Fruit fly (Drosophila melanogaster) whole organism, prepupa: Measurements from ENCODE around the gene CG12481.

Source experiments
- Blimp-1 ChIP-seq: fragments of 200-800 bp; sonication (Bioruptor generic); optimal IDR thresholded peaks from 3 replicates; lab custom pipeline; 2017; ENCODE audit warnings: missing biosample characterization, missing genetic modification characterization, mild to moderate bottlenecking, moderate library complexity, missing genetic modification reagents
- CG11902 ChIP-seq: fragments of 200-800 bp; sonication (Bioruptor generic); optimal IDR thresholded peaks from 3 replicates; lab custom pipeline; 2016; ENCODE audit warnings: missing biosample characterization, missing genetic modification characterization
- CG15336 ChIP-seq: fragments of 200-800 bp; sonication (Bioruptor generic); IDR thresholded peaks from 2 replicates; pipeline ENCODE4 v1.3.6; 2022; ENCODE audit warnings: missing biosample characterization, missing genetic modification characterization
- CG16779 ChIP-seq: fragments of 200-800 bp; sonication (Bioruptor generic); optimal IDR thresholded peaks from 3 replicates; lab custom pipeline; 2017; ENCODE audit warnings: missing biosample characterization, mild to moderate bottlenecking, missing genetic modification characterization
- CG3032 ChIP-seq: fragments of 200-800 bp; optimal IDR thresholded peaks from 2 replicates; lab custom pipeline; 2019; ENCODE audit warnings: missing biosample characterization, mild to moderate bottlenecking, missing genetic modification characterization, moderate library complexity
- CG31627 ChIP-seq: fragments of 200-800 bp; sonication (Bioruptor generic); optimal IDR thresholded peaks from 3 replicates; lab custom pipeline; 2016; ENCODE audit warnings: missing biosample characterization, missing genetic modification characterization
- CG32006 ChIP-seq: fragments of 200-800 bp; sonication (Bioruptor generic); optimal IDR thresholded peaks from 3 replicates; lab custom pipeline; 2017; ENCODE audit warnings: missing biosample characterization, mild to moderate bottlenecking, missing genetic modification characterization
- CG34406 ChIP-seq: fragments of 200-800 bp; sonication (Bioruptor generic); optimal IDR thresholded peaks from 3 replicates; lab custom pipeline; 2016; ENCODE audit warnings: missing biosample characterization, missing genetic modification characterization
- CG4318 ChIP-seq: fragments of 200-800 bp; sonication (Bioruptor generic); optimal IDR thresholded peaks from 3 replicates; lab custom pipeline; 2017; ENCODE audit warnings: missing biosample characterization, mild to moderate bottlenecking, missing genetic modification characterization
- CG6163 ChIP-seq: fragments of 200-800 bp; sonication (Bioruptor generic); IDR thresholded peaks from 3 replicates; pipeline ENCODE4 v1.3.6; 2022; ENCODE audit warnings: missing biosample characterization, missing genetic modification characterization
- CG6792 ChIP-seq: fragments of 200-800 bp; sonication (Bioruptor generic); optimal IDR thresholded peaks from 3 replicates; lab custom pipeline; 2016; ENCODE audit warnings: missing biosample characterization, missing genetic modification characterization
- CG6808 ChIP-seq: fragments of 200-800 bp; sonication (Bioruptor generic); optimal IDR thresholded peaks from 3 replicates; lab custom pipeline; 2017; ENCODE audit warnings: missing biosample characterization, missing genetic modification characterization, mild to moderate bottlenecking, moderate library complexity, missing genetic modification reagents
- CG7368 ChIP-seq: fragments of 200-800 bp; sonication (Bioruptor generic); optimal IDR thresholded peaks from 3 replicates; lab custom pipeline; 2016; ENCODE audit warnings: missing biosample characterization, missing genetic modification characterization
- CG8119 ChIP-seq: fragments of 200-800 bp; sonication (Bioruptor generic); IDR thresholded peaks from 3 replicates; pipeline ENCODE4 v1.3.6; 2022; ENCODE audit warnings: missing biosample characterization, missing genetic modification characterization
- CG8319 ChIP-seq: fragments of 200-800 bp; sonication (Bioruptor generic); optimal IDR thresholded peaks from 3 replicates; lab custom pipeline; 2016; ENCODE audit warnings: missing biosample characterization, missing genetic modification characterization
- CG9139 ChIP-seq: fragments of 200-800 bp; sonication (Bioruptor generic); optimal IDR thresholded peaks from 3 replicates; lab custom pipeline; 2017; ENCODE audit warnings: missing biosample characterization, mild to moderate bottlenecking, missing genetic modification characterization
- Eip78C ChIP-seq: fragments of 200-800 bp; sonication (Bioruptor generic); peaks from one replicate; lab custom pipeline; 2016; ENCODE audit warnings: missing biosample characterization, missing genetic modification characterization
- Ets96B ChIP-seq: fragments of 200-800 bp; optimal IDR thresholded peaks from 2 replicates; lab custom pipeline; 2019; ENCODE audit warnings: missing biosample characterization, mild to moderate bottlenecking, missing genetic modification characterization, moderate library complexity
- Hr39 ChIP-seq: fragments of 200-800 bp; sonication (Bioruptor generic); optimal IDR thresholded peaks from 2 replicates; lab custom pipeline; 2016; ENCODE audit warnings: missing biosample characterization, missing genetic modification characterization
- Hr4 ChIP-seq: fragments of 200-800 bp; sonication (Bioruptor generic); optimal IDR thresholded peaks from 3 replicates; lab custom pipeline; 2016; ENCODE audit warnings: missing biosample characterization, missing genetic modification characterization
- Lpt ChIP-seq: fragments of 200-800 bp; sonication (Bioruptor generic); optimal IDR thresholded peaks from 3 replicates; lab custom pipeline; 2016; ENCODE audit warnings: missing biosample characterization, missing genetic modification characterization
- Met ChIP-seq: fragments of 200-800 bp; sonication (Bioruptor generic); optimal IDR thresholded peaks from 3 replicates; lab custom pipeline; 2016; ENCODE audit warnings: missing biosample characterization, missing genetic modification characterization
- OdsH ChIP-seq: fragments of 200-800 bp; sonication (Bioruptor generic); optimal IDR thresholded peaks from 3 replicates; lab custom pipeline; 2016; ENCODE audit warnings: missing biosample characterization, missing genetic modification characterization
- Sox102F ChIP-seq: fragments of 200-800 bp; sonication (Bioruptor generic); optimal IDR thresholded peaks from 2 replicates; lab custom pipeline; 2016; ENCODE audit warnings: missing biosample characterization, mild to moderate bottlenecking, missing genetic modification characterization
- Sox14 ChIP-seq: fragments of 200-800 bp; sonication (Bioruptor generic); optimal IDR thresholded peaks from 3 replicates; lab custom pipeline; 2016; ENCODE audit warnings: missing biosample characterization, missing genetic modification characterization
- Sox15 ChIP-seq: fragments of 200-800 bp; sonication (Bioruptor generic); optimal IDR thresholded peaks from 3 replicates; lab custom pipeline; 2016; ENCODE audit warnings: missing biosample characterization, missing genetic modification characterization
- achi ChIP-seq: fragments of 200-800 bp; sonication (Bioruptor generic); optimal IDR thresholded peaks from 3 replicates; lab custom pipeline; 2016; ENCODE audit warnings: missing biosample characterization, missing genetic modification characterization
- acj6 ChIP-seq: fragments of 200-800 bp; sonication (Bioruptor generic); optimal IDR thresholded peaks from 3 replicates; lab custom pipeline; 2016; ENCODE audit warnings: missing biosample characterization, missing genetic modification characterization
- dac ChIP-seq: fragments of 200-800 bp; sonication (Bioruptor generic); optimal IDR thresholded peaks from 2 replicates; lab custom pipeline; 2017; ENCODE audit warnings: missing biosample characterization, mild to moderate bottlenecking, missing genetic modification characterization
- dsx ChIP-seq: fragments of 200-800 bp; optimal IDR thresholded peaks from 3 replicates; lab custom pipeline; 2019; ENCODE audit warnings: missing biosample characterization, mild to moderate bottlenecking, missing genetic modification characterization, moderate library complexity; ENCODE audit not compliant: poor library complexity, severe bottlenecking
- eg ChIP-seq: fragments of 200-800 bp; sonication (Bioruptor generic); IDR thresholded peaks from 3 replicates; pipeline ENCODE4 v1.3.6; 2022; ENCODE audit warnings: missing biosample characterization, missing genetic modification characterization
- lz ChIP-seq: fragments of 200-800 bp; sonication (Bioruptor generic); optimal IDR thresholded peaks from 3 replicates; lab custom pipeline; 2016; ENCODE audit warnings: missing biosample characterization, missing genetic modification characterization
- pdm3 ChIP-seq: fragments of 200-800 bp; sonication (Bioruptor generic); optimal IDR thresholded peaks from 3 replicates; lab custom pipeline; 2016; ENCODE audit warnings: missing biosample characterization, missing genetic modification characterization
- salr ChIP-seq, 2 experiments: fragments of 200-800 bp; sonication (Bioruptor generic); optimal IDR thresholded peaks; 3 replicates each; lab custom pipeline; 2016 to 2018; ENCODE audit warnings: missing biosample characterization in 2 of 2, missing genetic modification characterization in 2 of 2, mild to moderate bottlenecking in 1 of 2
- spab ChIP-seq: fragments of 200-800 bp; sonication (Bioruptor generic); optimal IDR thresholded peaks from 2 replicates; lab custom pipeline; 2017; ENCODE audit warnings: missing biosample characterization, mild to moderate bottlenecking, missing genetic modification characterization, missing genetic modification reagents
- ss ChIP-seq, 2 experiments: fragments of 200-800 bp; sonication (Bioruptor generic); optimal IDR thresholded peaks; 2 replicates in 1 of 2; 3 replicates in 1 of 2; lab custom pipeline; 2017 to 2018; ENCODE audit warnings: mild to moderate bottlenecking in 2 of 2, missing biosample characterization in 2 of 2, missing genetic modification characterization in 2 of 2, moderate library complexity in 1 of 2
- svp ChIP-seq: fragments of 200-800 bp; sonication (Bioruptor generic); peaks from one replicate; lab custom pipeline; 2016; ENCODE audit warnings: missing biosample characterization, missing genetic modification characterization
- topi ChIP-seq: fragments of 200-800 bp; sonication (Bioruptor generic); optimal IDR thresholded peaks from 3 replicates; lab custom pipeline; 2016; ENCODE audit warnings: missing biosample characterization, missing genetic modification characterization
- vri ChIP-seq: fragments of 200-800 bp; sonication (Bioruptor generic); optimal IDR thresholded peaks from 3 replicates; lab custom pipeline; 2016; ENCODE audit warnings: missing biosample characterization, mild to moderate bottlenecking, missing genetic modification characterization

Gene CG12481

dm6 chrX:14191918-14192317 lies 4.9 kb downstream of the CG12481 start, which contains the start of gene CG13403:
CG13403 (minus strand) TSS chrX:14192018.
- TF ChIP-seq Sox15 (no peak), CG34406 (GFP tag; lab: Kevin White, UChicago) (no peak), CG7368 (GFP tag; lab: Kevin White, UChicago) (no peak), CG32006 (GFP tag; lab: Kevin White, UChicago) (no peak)

- TF ChIP-seq Eip78C (GFP tag; lab: Kevin White, UChicago) (no peak), CG3032 (tag; lab: Kevin White, UChicago) (no peak), CG8319 (no peak), topi (GFP tag; lab: Kevin White, UChicago) (no peak), Hr39 (no peak), dac (no peak), dsx (GFP tag; lab: Kevin White, UChicago) (no peak), Sox102F (GFP tag; lab: Kevin White, UChicago) (no peak), lz (no peak), CG6792 (GFP tag; lab: Kevin White, UChicago) (no peak), Met (GFP tag; lab: Kevin White, UChicago) (no peak), spab (GFP tag; lab: Kevin White, UChicago) (no peak), svp (no peak), vri (GFP tag; lab: Kevin White, UChicago) (no peak), Ets96B (tag; lab: Kevin White, UChicago) (no peak), OdsH (GFP tag; lab: Kevin White, UChicago) (no peak), CG4318 (GFP tag; lab: Kevin White, UChicago) (no peak), salr (GFP tag; optimal IDR thresholded peaks at IDR 0.05; lab: Kevin White, UChicago) (no peak), Sox14 (no peak), CG9139 (GFP tag; lab: Kevin White, UChicago) (no peak)
Measured at dm6 chrX:14193013-14193412, 6.0 kb downstream of the CG12481 start, which contains the start of gene yl. yl (plus strand) TSS chrX:14193214.

DNA sequence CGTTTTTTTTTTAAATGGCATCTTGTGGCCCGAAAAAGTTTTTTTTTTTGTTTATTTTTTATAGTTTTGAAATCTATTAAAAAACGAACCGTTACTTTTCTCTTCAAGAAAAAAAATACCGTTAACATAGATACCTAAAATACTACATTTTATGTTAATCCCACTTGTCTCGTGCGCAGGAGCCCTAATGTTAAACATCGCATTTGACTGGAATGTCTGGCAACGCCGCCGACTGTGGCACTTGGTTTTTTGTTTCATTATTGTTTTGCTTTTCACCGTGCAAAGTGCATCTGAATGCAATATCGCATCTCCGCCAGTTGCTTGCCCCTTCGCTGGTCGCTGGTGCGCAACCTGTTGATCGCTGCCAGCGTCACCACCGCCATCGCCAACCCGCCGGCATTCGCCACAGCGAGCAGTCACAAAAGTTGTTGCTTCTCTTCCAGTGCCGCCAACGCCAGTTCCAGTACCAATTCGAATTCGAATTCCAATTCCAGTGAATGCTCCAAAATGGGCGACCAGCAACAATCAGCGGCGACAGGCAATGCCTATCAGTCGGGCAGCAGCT lies 13.0 kb downstream of the CG12481 start, which contains the start of gene CG11590:
Gene CG11590, plus strand, starts transcription at position 212 of the 565 bp plus-strand sequence.
- TF ChIP-seq Hr4 (no peak), acj6 (GFP tag; lab: Kevin White, UChicago) (no peak), Blimp-1 (GFP tag; lab: Kevin White, UChicago) (no peak), eg (peak; percentile 7; the same call in 1 of the 3 replicates), ss (GFP tag; optimal IDR thresholded peaks at IDR 0.05; lab: Kevin White, UChicago) (peak in 1 of 2 experiments; percentile 40), Eip78C (GFP tag; lab: Kevin White, UChicago) (peak; percentile 11), CG9139 (GFP tag; lab: Kevin White, UChicago) (no peak), CG16779 (no peak), Lpt (GFP tag; lab: Kevin White, UChicago) (no peak), CG8119 (GFP tag; lab: Robert Waterston, UW) (peak; percentile 29; the same call in 1 of the 3 replicates), Sox102F (GFP tag; lab: Kevin White, UChicago) (no peak), CG6163 (no peak), CG32006 (GFP tag; lab: Kevin White, UChicago) (no peak), CG11902 (no peak), CG7368 (GFP tag; lab: Kevin White, UChicago) (no peak), CG15336 (GFP tag; lab: Robert Waterston, UW) (peak; percentile 24; the same call in 1 of the 2 replicates), vri (GFP tag; lab: Kevin White, UChicago) (no peak), CG31627 (no peak), Sox15 (no peak), pdm3 (GFP tag; lab: Kevin White, UChicago) (no peak), CG6808 (GFP tag; lab: Kevin White, UChicago) (no peak), achi (GFP tag; lab: Kevin White, UChicago) (no peak), CG34406 (GFP tag; lab: Kevin White, UChicago) (no peak), lz (no peak), svp (no peak), dsx (GFP tag; lab: Kevin White, UChicago) (no peak), Ets96B (tag; lab: Kevin White, UChicago) (no peak)
